Worm (Caenorhabditis elegans) whole organism, early embryonic: ENCODE measurements around the gene elof-1.
"Not testable (repeated sequence)": the region's sequence is repeated elsewhere in the genome, so short reads cannot be mapped to it uniquely, and the experiment has no call there.

Experiments used
- B0310.2 ChIP-seq: sonication (generic microtip); optimal IDR thresholded peaks from 2 replicates; lab custom pipeline; 2016; ENCODE audit warnings: mild to moderate bottlenecking, missing genetic modification characterization, missing compliant biosample characterization
- F13C5.2 ChIP-seq: sonication (generic microtip); optimal IDR thresholded peaks from 2 replicates; lab custom pipeline; 2017; ENCODE audit warnings: mild to moderate bottlenecking, missing genetic modification characterization, inconsistent platforms, missing compliant biosample characterization
- aly-1 ChIP-seq: sonication (generic microtip); optimal IDR thresholded peaks from 2 replicates; lab custom pipeline; 2016; ENCODE audit warnings: missing genetic modification characterization, missing compliant biosample characterization
- ama-1 ChIP-seq: fragments of 150-350 bp; optimal IDR thresholded peaks from 2 replicates; lab custom pipeline; 2014
- ceh-13 ChIP-seq: fragments of 200-800 bp; sonication (Bioruptor generic); optimal IDR thresholded peaks from 2 replicates; lab custom pipeline; 2018; ENCODE audit warnings: mild to moderate bottlenecking, missing genetic modification characterization, missing compliant biosample characterization
- ceh-36 ChIP-seq: sonication (generic microtip); optimal IDR thresholded peaks from 2 replicates; lab custom pipeline; 2016; ENCODE audit warnings: missing genetic modification characterization, inconsistent platforms, missing compliant biosample characterization
- ets-7 ChIP-seq: sonication (generic microtip); optimal IDR thresholded peaks from 2 replicates; lab custom pipeline; 2016; ENCODE audit warnings: missing genotype, missing genetic modification characterization, missing compliant biosample characterization
- flt-1 ChIP-seq: fragments of 200-800 bp; sonication (Bioruptor generic); IDR thresholded peaks from 2 replicates; pipeline ENCODE4 v1.3.6; 2022; ENCODE audit warnings: missing genetic modification characterization, missing compliant biosample characterization
- hmbx-1 ChIP-seq: sonication (generic microtip); optimal IDR thresholded peaks from 2 replicates; lab custom pipeline; 2016; ENCODE audit warnings: mild to moderate bottlenecking, missing genetic modification characterization, missing compliant biosample characterization
- hmg-4 ChIP-seq: fragments of 200-800 bp; sonication (Bioruptor generic); optimal IDR thresholded peaks from 2 replicates; lab custom pipeline; 2018; ENCODE audit warnings: mild to moderate bottlenecking, missing genetic modification characterization, missing compliant biosample characterization
- hnd-1 ChIP-seq: sonication (generic microtip); optimal IDR thresholded peaks from 2 replicates; lab custom pipeline; 2016; ENCODE audit warnings: missing genetic modification characterization, missing compliant biosample characterization
- pes-1 ChIP-seq: fragments of 200-800 bp; sonication (Bioruptor generic); IDR thresholded peaks from 2 replicates; pipeline ENCODE4 v1.3.6; 2022; ENCODE audit warnings: missing genetic modification reagents, missing genetic modification characterization, missing compliant biosample characterization
- scrt-1 ChIP-seq: fragments of 200-800 bp; sonication (Bioruptor generic); IDR thresholded peaks from 2 replicates; pipeline ENCODE4 v1.3.6; 2022; ENCODE audit warnings: missing genetic modification characterization, missing compliant biosample characterization
- sea-1 ChIP-seq: fragments of 200-800 bp; sonication (Bioruptor generic); conservative IDR thresholded peaks from 2 replicates; pipeline ENCODE4 v1.3.6; 2022; ENCODE audit warnings: missing genetic modification characterization, missing compliant biosample characterization
- tbx-11 ChIP-seq: fragments of 200-800 bp; sonication (Bioruptor generic); IDR thresholded peaks from 2 replicates; pipeline ENCODE4 v1.3.6; 2022; ENCODE audit warnings: missing genetic modification characterization, missing compliant biosample characterization
- tbx-37 ChIP-seq: fragments of 200-800 bp; sonication (Bioruptor generic); conservative IDR thresholded peaks from 2 replicates; pipeline ENCODE4 v1.3.6; 2022; ENCODE audit warnings: missing genetic modification reagents, missing genetic modification characterization, missing compliant biosample characterization
- tra-4 ChIP-seq: sonication (generic microtip); optimal IDR thresholded peaks from 2 replicates; lab custom pipeline; 2017; ENCODE audit warnings: missing genetic modification characterization, missing compliant biosample characterization

elof-1 gene

DNA sequence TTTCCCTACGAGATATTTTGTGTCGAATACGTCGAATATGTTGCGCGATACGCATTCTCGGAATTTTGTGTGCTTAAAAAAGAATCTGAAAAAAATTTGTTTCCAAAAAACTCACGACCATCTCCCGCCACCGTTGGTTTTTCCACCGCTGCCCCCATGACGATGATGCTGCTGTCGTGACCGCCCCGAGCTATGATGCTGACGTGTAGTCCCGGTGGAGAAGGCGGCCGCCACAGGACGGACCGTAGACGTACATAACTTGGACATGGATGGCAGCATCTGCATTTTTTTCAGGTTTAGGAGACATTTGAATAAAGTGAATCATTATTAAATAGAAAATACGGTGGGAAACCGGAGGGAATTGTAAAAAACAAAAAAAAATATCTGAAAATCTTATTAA, 5.4 kb upstream of the elof-1 start, which contains the start of gene ddl-3:
TSS of gene ddl-3 (minus strand) at position 289 of the 400 bp plus-strand sequence.
- TF ChIP-seq F13C5.2 (tag; lab: Kevin White, UChicago); flt-1 (GFP tag; lab: Robert Waterston, UW); tra-4 (tag; lab: Kevin White, UChicago): not testable (repeated sequence)

- not testable (repeated sequence) for TF ChIP-seq tbx-11 (GFP tag; lab: Robert Waterston, UW); F13C5.2 (tag; lab: Kevin White, UChicago); ets-7
Observed at ce11 chrII:14346243-14346642, 3.3 kb upstream of the elof-1 start, which contains the start of gene Y54G11A.9. Gene Y54G11A.9 (minus strand): TSS chrII:14346438.

ce11 chrII:14350768-14351167, 1.2 kb downstream of the elof-1 start:
- 0 out of 2 replicates have a peak, but pooled peaks have one; percentile 7 for TF ChIP-seq sea-1
- TF ChIP-seq hmbx-1 (tag; lab: Kevin White, UChicago), result no peak
- no peak for TF ChIP-seq tra-4 (tag; lab: Kevin White, UChicago)

- no peak for TF ChIP-seq ets-7
- TF ChIP-seq B0310.2 (tag; lab: Kevin White, UChicago), result no peak
- TF ChIP-seq scrt-1, result no peak
- TF ChIP-seq ceh-36, result no peak
- TF ChIP-seq hmg-4 (GFP tag; lab: Kevin White, UChicago), result no peak
- TF ChIP-seq tbx-37 (GFP tag; lab: Robert Waterston, UW), result no peak
- no peak for TF ChIP-seq hnd-1
- TF ChIP-seq ceh-13, result no peak
- no peak for TF ChIP-seq F13C5.2 (tag; lab: Kevin White, UChicago)
- no peak for TF ChIP-seq ama-1
- no peak for TF ChIP-seq hmbx-1 (tag; lab: Kevin White, UChicago)
- TF ChIP-seq flt-1 (GFP tag; lab: Robert Waterston, UW), result no peak
- TF ChIP-seq aly-1, result no peak
- no peak for TF ChIP-seq tra-4 (tag; lab: Kevin White, UChicago)
- TF ChIP-seq sea-1, result no peak
- no peak for TF ChIP-seq pes-1
- TF ChIP-seq tbx-11 (GFP tag; lab: Robert Waterston, UW), result no peak
Observed at ce11 chrII:14351352-14351751, 1.8 kb downstream of the elof-1 start.

DNA sequence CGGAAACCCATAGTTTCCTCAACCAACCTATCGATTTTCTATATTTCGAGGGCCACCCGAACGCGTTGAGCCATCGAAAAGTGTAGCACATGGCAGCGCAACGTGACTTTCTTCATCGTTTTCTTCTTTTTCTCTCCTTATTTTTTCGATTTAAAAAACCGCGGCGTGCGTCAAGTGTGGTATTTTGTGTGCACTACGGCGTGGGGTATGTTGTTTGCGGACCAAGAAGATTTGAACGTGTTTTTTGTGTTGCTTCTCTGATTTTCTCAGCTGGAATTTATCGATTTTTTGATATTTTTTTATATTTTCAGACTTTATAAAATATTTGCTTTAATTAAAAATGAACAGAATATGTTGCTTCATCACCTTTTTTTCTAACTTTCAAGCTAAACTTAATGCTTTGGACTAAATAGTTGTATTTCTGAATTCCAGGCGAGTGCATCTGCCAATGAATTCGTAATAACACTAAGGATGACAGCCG, 8.4 kb downstream of the elof-1 start, which contains the start of the genes agl-1 and pfs-2:
TSS of gene agl-1 (minus strand) at position 178 of the 481 bp plus-strand sequence.
TSS of gene pfs-2 (plus strand) at position 431 of the 481 bp plus-strand sequence.
- TF ChIP-seq B0310.2 (tag; lab: Kevin White, UChicago) (no peak), ceh-36 (no peak), tbx-37 (GFP tag; lab: Robert Waterston, UW) (no peak), flt-1 (GFP tag; lab: Robert Waterston, UW) (0 out of 2 replicates have a peak, but pooled peaks have one; percentile 47), sea-1 (0 out of 2 replicates have a peak, but pooled peaks have one; percentile 12), ets-7 (no peak), pes-1 (peak; percentile 59), F13C5.2 (tag; lab: Kevin White, UChicago) (peak; percentile 66), scrt-1 (0 out of 2 replicates have a peak, but pooled peaks have one; percentile 52), hmg-4 (GFP tag; lab: Kevin White, UChicago) (no peak), ama-1 (no peak)

DNA sequence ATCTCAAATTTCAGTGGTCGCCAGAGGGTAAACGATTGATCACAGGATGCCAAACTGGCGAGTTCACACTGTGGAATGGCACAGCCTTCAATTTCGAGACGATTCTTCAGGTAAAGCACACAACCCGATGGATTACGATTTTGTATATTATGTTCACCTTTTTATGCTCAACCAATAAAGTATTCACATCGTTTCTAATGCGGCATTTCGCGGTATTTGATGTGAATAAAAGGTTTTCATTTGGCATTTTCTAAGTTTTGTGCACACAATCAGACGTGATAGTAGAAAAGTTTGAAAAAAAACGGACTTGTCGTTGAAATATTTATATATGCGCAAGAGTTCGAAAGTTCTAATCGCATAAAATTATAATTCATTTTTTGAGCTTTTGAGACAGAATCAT, 9.5 kb downstream of the elof-1 start:
- TF ChIP-seq B0310.2 (tag; lab: Kevin White, UChicago) (no peak), ama-1 (no peak), ceh-36 (no peak), tbx-37 (GFP tag; lab: Robert Waterston, UW) (no peak), ceh-13 (no peak), tra-4 (tag; lab: Kevin White, UChicago) (no peak), hmbx-1 (tag; lab: Kevin White, UChicago) (no peak), tbx-11 (GFP tag; lab: Robert Waterston, UW) (no peak), flt-1 (GFP tag; lab: Robert Waterston, UW) (no peak), hmg-4 (GFP tag; lab: Kevin White, UChicago) (no peak), aly-1 (no peak), sea-1 (no peak), pes-1 (no peak), scrt-1 (no peak), F13C5.2 (tag; lab: Kevin White, UChicago) (no peak), hnd-1 (no peak)

DNA sequence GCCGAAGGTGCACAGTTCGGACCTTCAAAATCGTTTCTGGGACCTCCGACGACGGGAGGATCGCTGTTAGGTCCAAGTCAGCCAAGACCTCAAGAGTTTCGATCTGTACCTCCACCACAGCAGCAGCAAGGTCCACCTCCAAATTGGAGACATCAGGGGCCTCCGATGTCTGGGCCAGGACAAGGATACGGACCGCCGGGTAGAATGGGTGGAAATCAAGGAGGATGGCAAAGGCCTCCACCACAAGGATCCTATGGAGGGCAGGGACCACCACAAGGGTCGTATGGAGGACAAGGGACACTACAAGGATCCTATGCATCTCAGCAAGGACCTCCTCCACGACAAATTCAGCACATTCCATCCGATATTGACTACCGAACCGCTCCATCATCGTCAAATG, 11.1 kb downstream of the elof-1 start:
- TF ChIP-seq sea-1 (no peak), pes-1 (no peak), hmbx-1 (tag; lab: Kevin White, UChicago) (no peak)

- TF ChIP-seq tbx-37 (GFP tag; lab: Robert Waterston, UW) (no peak), ets-7 (no peak), sea-1 (no peak)
Observed at ce11 chrII:14361719-14362118, 12.2 kb downstream of the elof-1 start, which contains the start of gene tebp-1. Gene tebp-1 (plus strand): TSS chrII:14362019.

DNA sequence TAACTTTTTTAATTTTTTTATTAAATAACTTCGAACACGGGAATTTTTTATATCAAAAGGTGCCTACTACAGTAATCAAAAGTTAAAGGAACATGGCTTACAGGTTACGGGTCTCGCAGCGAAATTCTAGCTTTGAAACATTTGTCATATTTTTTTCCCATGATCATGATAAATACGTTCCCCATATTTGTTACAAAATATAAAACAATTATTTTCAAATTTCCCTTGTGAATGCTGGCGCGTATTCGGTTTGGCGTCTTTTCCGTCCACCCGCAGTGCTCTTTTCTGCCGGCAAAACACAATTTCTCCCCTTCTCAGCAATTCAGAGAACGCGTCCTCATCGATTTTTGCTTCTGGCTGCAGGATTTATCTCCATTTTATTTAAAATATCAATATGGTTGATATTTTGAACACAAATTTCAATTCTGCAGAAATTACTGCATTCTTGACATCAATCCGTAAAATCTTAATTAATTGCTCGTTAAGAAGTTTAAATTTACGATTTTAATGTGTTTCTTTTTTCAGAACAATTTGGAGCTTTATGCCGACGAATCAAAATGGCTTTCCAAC, 15.7 kb downstream of the elof-1 start, which contains the start of gene imb-2:
TSS of gene imb-2 (plus strand) at position 520 of the 570 bp plus-strand sequence.
- TF ChIP-seq sea-1 (no peak), pes-1 (no peak), tbx-37 (GFP tag; lab: Robert Waterston, UW) (no peak)
